Worm (Caenorhabditis elegans) whole organism, young adult: ENCODE results near the gene clec-225.
A peak's percentile ranks its signal among the peaks of the same experiment; 100 is the strongest.

ENCODE experiments used
- B0035.1 ChIP-seq: sonication (generic microtip); optimal IDR thresholded peaks from 2 replicates; lab custom pipeline; 2016; ENCODE audit warnings: missing genetic modification characterization, mild to moderate bottlenecking, missing compliant biosample characterization, missing genotype, missing genetic modification reagents
- C17E4.6 ChIP-seq: fragments of 200-800 bp; sonication (Bioruptor generic); IDR thresholded peaks from 2 replicates; pipeline ENCODE4 v1.3.6; 2022; ENCODE audit warnings: missing genetic modification reagents, missing genetic modification characterization, missing compliant biosample characterization
- F10E7.11 ChIP-seq: sonication (generic microtip); optimal IDR thresholded peaks from 2 replicates; lab custom pipeline; 2017; ENCODE audit warnings: mild to moderate bottlenecking, missing genetic modification characterization, moderate library complexity, missing compliant biosample characterization
- F22D6.2 ChIP-seq: sonication (generic microtip); optimal IDR thresholded peaks from 2 replicates; lab custom pipeline; 2016; ENCODE audit warnings: mild to moderate bottlenecking, missing genetic modification characterization, missing compliant biosample characterization
- F37B4.10 ChIP-seq: fragments of 200-800 bp; sonication (Bioruptor generic); IDR thresholded peaks from 2 replicates; pipeline ENCODE4 v1.3.6; 2022; ENCODE audit warnings: missing genetic modification characterization, missing compliant biosample characterization
- F39B2.1 ChIP-seq: fragments of 200-800 bp; sonication (Bioruptor generic); IDR thresholded peaks from 2 replicates; pipeline ENCODE4 v1.3.6; 2022; ENCODE audit warnings: missing genetic modification reagents, missing genetic modification characterization, missing compliant biosample characterization
- F57A8.1 ChIP-seq: fragments of 200-800 bp; sonication (Bioruptor generic); optimal IDR thresholded peaks from 2 replicates; lab custom pipeline; 2018; ENCODE audit warnings: mild to moderate bottlenecking, missing genetic modification characterization, moderate library complexity, missing compliant biosample characterization
- Y95B8A.8 ChIP-seq: fragments of 200-800 bp; sonication (Bioruptor generic); IDR thresholded peaks from 2 replicates; pipeline ENCODE4 v1.3.6; 2022; ENCODE audit warnings: missing genetic modification reagents, missing genetic modification characterization, missing compliant biosample characterization
- ama-1 ChIP-seq, 3 experiments: fragments of 150-350 bp in 1 of 3; sonication (generic microtip) in 2 of 3; optimal IDR thresholded peaks; 2 replicates each; lab custom pipeline; 2014 to 2018; ENCODE audit warnings: missing biosample characterization in 2 of 3, missing genetic modification characterization in 2 of 3, missing genetic modification reagents in 2 of 3
- athp-1 ChIP-seq: sonication (generic microtip); optimal IDR thresholded peaks from 2 replicates; lab custom pipeline; 2017; ENCODE audit warnings: mild to moderate bottlenecking, missing genetic modification characterization, missing compliant biosample characterization
- cebp-1 ChIP-seq, 2 experiments: fragments of 200-800 bp in 1 of 2; sonication (Bioruptor generic) in 1 of 2; sonication (generic microtip) in 1 of 2; IDR thresholded peaks in 1 of 2; optimal IDR thresholded peaks in 1 of 2; 2 replicates each; pipeline versions ENCODE4 v1.3.6 to Lab custom; 2017 to 2022; ENCODE audit warnings: missing compliant biosample characterization in 2 of 2, missing genetic modification characterization in 2 of 2, mild to moderate bottlenecking in 1 of 2, missing genetic modification reagents in 1 of 2, moderate library complexity in 1 of 2
- egrh-3 ChIP-seq: fragments of 200-800 bp; sonication (Bioruptor generic); IDR thresholded peaks from 2 replicates; pipeline ENCODE4 v1.3.6; 2022; ENCODE audit warnings: missing genetic modification reagents, missing genetic modification characterization, missing compliant biosample characterization
- ekl-4 ChIP-seq: fragments of 200-800 bp; sonication (Bioruptor generic); IDR thresholded peaks from 2 replicates; pipeline ENCODE4 v1.3.6; 2022; ENCODE audit warnings: missing genetic modification reagents, missing genetic modification characterization, missing compliant biosample characterization
- hmg-20 ChIP-seq: fragments of 200-800 bp; sonication (Bioruptor generic); IDR thresholded peaks from 2 replicates; pipeline ENCODE4 v1.3.6; 2022; ENCODE audit warnings: missing genetic modification reagents, missing genetic modification characterization, missing compliant biosample characterization
- hrde-1 ChIP-seq: sonication (generic microtip); optimal IDR thresholded peaks from 2 replicates; lab custom pipeline; 2016; ENCODE audit warnings: missing genetic modification characterization, mild to moderate bottlenecking, missing compliant biosample characterization, moderate library complexity, missing genotype, missing genetic modification reagents, borderline replicate concordance
- hsf-1 ChIP-seq: fragments of 200-800 bp; sonication (Bioruptor generic); IDR thresholded peaks from 2 replicates; pipeline ENCODE4 v1.3.6; 2022; ENCODE audit warnings: missing genetic modification reagents, missing genetic modification characterization, missing compliant biosample characterization
- lin-26 ChIP-seq: fragments of 200-800 bp; sonication (Bioruptor generic); IDR thresholded peaks from 2 replicates; pipeline ENCODE4 v1.3.6; 2022; ENCODE audit warnings: missing genetic modification reagents, missing genetic modification characterization, missing compliant biosample characterization
- mcd-1 ChIP-seq: fragments of 200-800 bp; sonication (Bioruptor generic); IDR thresholded peaks from 2 replicates; pipeline ENCODE4 v1.3.6; 2022; ENCODE audit warnings: missing genetic modification reagents, missing genetic modification characterization, missing compliant biosample characterization
- mel-28 ChIP-seq: sonication (generic microtip); optimal IDR thresholded peaks from 2 replicates; lab custom pipeline; 2016; ENCODE audit warnings: borderline replicate concordance, mild to moderate bottlenecking, missing genetic modification characterization, missing compliant biosample characterization
- mxl-1 ChIP-seq: sonication (generic microtip); optimal IDR thresholded peaks from 2 replicates; lab custom pipeline; 2016; ENCODE audit warnings: missing genetic modification characterization, missing compliant biosample characterization
- nfya-1 ChIP-seq: sonication (generic microtip); optimal IDR thresholded peaks from 2 replicates; lab custom pipeline; 2017; ENCODE audit warnings: antibody characterized with exemption, missing compliant biosample characterization, missing genetic modification characterization, borderline replicate concordance; ENCODE audit not compliant: insufficient read depth
- nhr-179 ChIP-seq: sonication (generic microtip); optimal IDR thresholded peaks from 2 replicates; lab custom pipeline; 2016; ENCODE audit warnings: mild to moderate bottlenecking, missing genetic modification characterization, missing compliant biosample characterization
- nhr-80 ChIP-seq: sonication (generic microtip); optimal IDR thresholded peaks from 2 replicates; lab custom pipeline; 2016; ENCODE audit warnings: missing genetic modification characterization, missing compliant biosample characterization
- pbrm-1 ChIP-seq: fragments of 200-800 bp; sonication (Bioruptor generic); IDR thresholded peaks from 2 replicates; pipeline ENCODE4 v1.3.6; 2022; ENCODE audit warnings: missing genetic modification reagents, missing genetic modification characterization, missing compliant biosample characterization
- sdz-38 ChIP-seq: sonication (generic microtip); optimal IDR thresholded peaks from 2 replicates; lab custom pipeline; 2016; ENCODE audit warnings: missing genotype, missing genetic modification characterization, missing compliant biosample characterization
- snpc-4 ChIP-seq, 5 experiments: fragments of 150-350 bp in 1 of 5; sonication (generic microtip) in 4 of 5; optimal IDR thresholded peaks; 2 replicates each; lab custom pipeline; 2014 to 2018; ENCODE audit warnings: missing genetic modification characterization in 5 of 5, missing biosample characterization in 3 of 5, antibody characterized with exemption in 2 of 5, mild to moderate bottlenecking in 2 of 5, missing compliant biosample characterization in 2 of 5, missing genotype in 2 of 5, moderate library complexity in 2 of 5, missing genetic modification reagents in 1 of 5
- somi-1 ChIP-seq: fragments of 200-800 bp; sonication (Bioruptor generic); optimal IDR thresholded peaks from 2 replicates; lab custom pipeline; 2018; ENCODE audit warnings: mild to moderate bottlenecking, missing genetic modification characterization, missing compliant biosample characterization
- sptf-2 ChIP-seq: fragments of 200-800 bp; sonication (Bioruptor generic); optimal IDR thresholded peaks from 2 replicates; lab custom pipeline; 2018; ENCODE audit warnings: mild to moderate bottlenecking, missing genetic modification characterization, missing compliant biosample characterization
- tbp1 ChIP-seq: fragments of 200-800 bp; sonication (Bioruptor generic); optimal IDR thresholded peaks from 2 replicates; lab custom pipeline; 2018; ENCODE audit warnings: mild to moderate bottlenecking, missing genetic modification characterization, missing compliant biosample characterization
- tbx-9 ChIP-seq: sonication (generic microtip); optimal IDR thresholded peaks from 2 replicates; lab custom pipeline; 2016; ENCODE audit warnings: borderline replicate concordance, missing genetic modification characterization, inconsistent platforms, missing compliant biosample characterization
- ztf-18 ChIP-seq: sonication (generic microtip); optimal IDR thresholded peaks from 2 replicates; lab custom pipeline; 2016; ENCODE audit warnings: missing genotype, mild to moderate bottlenecking, missing genetic modification characterization, missing compliant biosample characterization
- ztf-22 ChIP-seq: fragments of 200-800 bp; sonication (Bioruptor generic); optimal IDR thresholded peaks from 2 replicates; lab custom pipeline; 2018; ENCODE audit warnings: mild to moderate bottlenecking, missing genetic modification characterization, moderate library complexity, missing compliant biosample characterization
- ztf-26 ChIP-seq: sonication (generic microtip); optimal IDR thresholded peaks from 2 replicates; lab custom pipeline; 2017; ENCODE audit warnings: missing genetic modification characterization, missing compliant biosample characterization
- ztf-3 ChIP-seq: fragments of 200-800 bp; sonication (Bioruptor generic); optimal IDR thresholded peaks from 2 replicates; lab custom pipeline; 2018; ENCODE audit warnings: mild to moderate bottlenecking, missing genetic modification characterization, missing compliant biosample characterization

clec-225 gene

ce11 chrV:13085917-13086552, 48.7 kb downstream of the clec-225 start (continued):
- TF ChIP-seq ztf-22 (no peak), athp-1 (tag; lab: Kevin White, UChicago) (peak; percentile 3), F10E7.11 (tag; lab: Kevin White, UChicago) (no peak), nhr-179 (tag; lab: Kevin White, UChicago) (no peak)
- TF ChIP-seq, all 124 proteins: peak for 29

ce11 chrV:13085227-13085640, 49.5 kb downstream of the clec-225 start:
- TF ChIP-seq ztf-3 (no peak), somi-1 (GFP tag; lab: Kevin White, UChicago) (peak; percentile 3), egrh-3 (GFP tag; lab: Robert Waterston, UW) (no peak), F57A8.1 (GFP tag; lab: Kevin White, UChicago) (no peak), ztf-18 (tag; lab: Kevin White, UChicago) (no peak), nhr-80 (tag; lab: Kevin White, UChicago) (peak; percentile 78), cebp-1 (GFP tag; IDR thresholded peaks at IDR 0.05; lab: Robert Waterston, UW) (no peak), cebp-1 (tag; optimal IDR thresholded peaks at IDR 0.05; lab: Kevin White, UChicago) (peak; percentile 44), tbp1 (peak; percentile 2), hrde-1 (tag; lab: Kevin White, UChicago) (no peak), hmg-20 (GFP tag; lab: Robert Waterston, UW) (no peak), F39B2.1 (GFP tag; lab: Robert Waterston, UW) (no peak), mxl-1 (tag; lab: Kevin White, UChicago) (no peak), mcd-1 (GFP tag; lab: Robert Waterston, UW) (no peak), ztf-22 (peak; percentile 41), sptf-2 (GFP tag; lab: Kevin White, UChicago) (no peak), lin-26 (0 out of 2 replicates have a peak, but pooled peaks have one; percentile 16), hsf-1 (GFP tag; lab: Robert Waterston, UW) (no peak), tbx-9 (no peak), C17E4.6 (GFP tag; lab: Robert Waterston, UW) (no peak), Y95B8A.8 (GFP tag; lab: Robert Waterston, UW) (no peak), mel-28 (tag; lab: Kevin White, UChicago) (no peak), snpc-4 (GFP tag; optimal IDR thresholded peaks at IDR 0.05; lab: Kevin White, UChicago) (no peak), snpc-4 (tag; optimal IDR thresholded peaks at IDR 0.05; lab: Kevin White, UChicago) (no peak), F37B4.10 (no peak), B0035.1 (tag; lab: Kevin White, UChicago) (no peak), ztf-26 (tag; lab: Kevin White, UChicago) (peak; percentile 37), ekl-4 (GFP tag; lab: Robert Waterston, UW) (no peak), F22D6.2 (tag; lab: Kevin White, UChicago) (no peak), ama-1 (optimal IDR thresholded peaks at IDR 0.05; lab: Kevin White, UChicago) (no peak), ama-1 (GFP tag; optimal IDR thresholded peaks at IDR 0.05; lab: Kevin White, UChicago) (no peak), pbrm-1 (GFP tag; lab: Robert Waterston, UW) (no peak), sdz-38 (no peak), nfya-1 (tag; lab: Kevin White, UChicago) (no peak)
- TF ChIP-seq, all 124 proteins: peak for 7
